Worm (Caenorhabditis elegans) whole organism, early embryonic: ENCODE data around the gene gon-1.

Source experiments
- B0310.2 ChIP-seq: sonication (generic microtip); optimal IDR thresholded peaks from 2 replicates; lab custom pipeline; 2016; ENCODE audit warnings: mild to moderate bottlenecking, missing genetic modification characterization, missing compliant biosample characterization
- F13C5.2 ChIP-seq: sonication (generic microtip); optimal IDR thresholded peaks from 2 replicates; lab custom pipeline; 2017; ENCODE audit warnings: mild to moderate bottlenecking, missing genetic modification characterization, inconsistent platforms, missing compliant biosample characterization
- aly-1 ChIP-seq: sonication (generic microtip); optimal IDR thresholded peaks from 2 replicates; lab custom pipeline; 2016; ENCODE audit warnings: missing genetic modification characterization, missing compliant biosample characterization
- ama-1 ChIP-seq: fragments of 150-350 bp; optimal IDR thresholded peaks from 2 replicates; lab custom pipeline; 2014
- ceh-36 ChIP-seq: sonication (generic microtip); optimal IDR thresholded peaks from 2 replicates; lab custom pipeline; 2016; ENCODE audit warnings: missing genetic modification characterization, inconsistent platforms, missing compliant biosample characterization
- flt-1 ChIP-seq: fragments of 200-800 bp; sonication (Bioruptor generic); IDR thresholded peaks from 2 replicates; pipeline ENCODE4 v1.3.6; 2022; ENCODE audit warnings: missing genetic modification characterization, missing compliant biosample characterization
- hmbx-1 ChIP-seq: sonication (generic microtip); optimal IDR thresholded peaks from 2 replicates; lab custom pipeline; 2016; ENCODE audit warnings: mild to moderate bottlenecking, missing genetic modification characterization, missing compliant biosample characterization
- hmg-4 ChIP-seq: fragments of 200-800 bp; sonication (Bioruptor generic); optimal IDR thresholded peaks from 2 replicates; lab custom pipeline; 2018; ENCODE audit warnings: mild to moderate bottlenecking, missing genetic modification characterization, missing compliant biosample characterization
- hnd-1 ChIP-seq: sonication (generic microtip); optimal IDR thresholded peaks from 2 replicates; lab custom pipeline; 2016; ENCODE audit warnings: missing genetic modification characterization, missing compliant biosample characterization
- pes-1 ChIP-seq: fragments of 200-800 bp; sonication (Bioruptor generic); IDR thresholded peaks from 2 replicates; pipeline ENCODE4 v1.3.6; 2022; ENCODE audit warnings: missing genetic modification reagents, missing genetic modification characterization, missing compliant biosample characterization
- scrt-1 ChIP-seq: fragments of 200-800 bp; sonication (Bioruptor generic); IDR thresholded peaks from 2 replicates; pipeline ENCODE4 v1.3.6; 2022; ENCODE audit warnings: missing genetic modification characterization, missing compliant biosample characterization
- sea-1 ChIP-seq: fragments of 200-800 bp; sonication (Bioruptor generic); conservative IDR thresholded peaks from 2 replicates; pipeline ENCODE4 v1.3.6; 2022; ENCODE audit warnings: missing genetic modification characterization, missing compliant biosample characterization
- tbx-37 ChIP-seq: fragments of 200-800 bp; sonication (Bioruptor generic); conservative IDR thresholded peaks from 2 replicates; pipeline ENCODE4 v1.3.6; 2022; ENCODE audit warnings: missing genetic modification reagents, missing genetic modification characterization, missing compliant biosample characterization

ce11 chrIV:9920426-9920825 is 32.8 kb downstream of the gon-1 start:
- TF ChIP-seq ama-1 (lab: Kevin White, UChicago): no peak
- no peak for TF ChIP-seq flt-1 (GFP tag; lab: Robert Waterston, UW)
- TF ChIP-seq hnd-1 (tag; lab: Kevin White, UChicago): no peak
- TF ChIP-seq F13C5.2 (tag; lab: Kevin White, UChicago): no peak
- no peak for TF ChIP-seq pes-1 (GFP tag; lab: Robert Waterston, UW)
- no peak for TF ChIP-seq hmbx-1 (tag; lab: Kevin White, UChicago)
- TF ChIP-seq ceh-36 (tag; lab: Kevin White, UChicago): no peak
- no peak for TF ChIP-seq aly-1 (tag; lab: Kevin White, UChicago)
- no peak for TF ChIP-seq tbx-37
- no peak for TF ChIP-seq scrt-1
- TF ChIP-seq hmg-4: no peak
- TF ChIP-seq B0310.2 (tag; lab: Kevin White, UChicago): no peak
- TF ChIP-seq sea-1 (GFP tag; lab: Robert Waterston, UW): no peak
